Fruit fly (Drosophila melanogaster) S2 (cell line): ENCODE measurements around the gene Abl.

Experiments used
- CG8478 ChIP-seq: fragments of >200 bp; optimal IDR thresholded peaks from 2 replicates; lab custom pipeline; 2018
- CTCF ChIP-seq, 2 experiments: fragments of >200 bp; optimal IDR thresholded peaks; 2 replicates each; lab custom pipeline; 2018

DNA sequence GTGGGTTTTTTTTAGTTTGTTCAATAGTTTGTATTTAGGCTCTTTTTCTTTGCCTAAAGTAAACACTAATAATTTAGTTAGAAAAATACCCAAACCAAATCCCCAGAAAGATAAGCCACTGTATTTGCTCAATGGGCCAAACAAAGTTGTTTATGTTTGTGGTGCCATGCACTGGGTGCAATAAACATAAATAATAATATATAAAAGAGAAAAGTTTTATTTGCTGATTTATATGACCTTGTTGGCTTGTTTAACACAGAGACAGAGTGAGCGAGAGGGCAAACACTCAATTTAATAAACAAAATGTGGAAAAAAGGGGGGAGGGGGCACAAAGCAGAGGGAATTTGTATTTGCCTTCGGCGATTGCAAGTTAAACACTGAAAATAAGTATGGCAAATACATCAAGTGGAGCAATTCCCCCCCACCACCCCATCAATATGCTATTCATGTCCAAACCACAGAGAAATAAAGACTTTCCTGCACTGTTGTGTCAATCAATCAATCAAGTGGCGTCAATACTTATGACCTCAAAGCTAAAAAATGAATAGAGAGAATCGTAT lies 7.1 kb downstream of the Abl start:
- TF ChIP-seq CG8478 (lab: Kevin White, UChicago) (no peak), CTCF (optimal IDR thresholded peaks at IDR 0.05; lab: Kevin White, UChicago) (no peak)
